Fruit fly (Drosophila melanogaster) whole organism, embryonic: Measurements from ENCODE around the gene CG14630.

ENCODE experiments used
- Atf-2 ChIP-seq: fragments of 200-800 bp; sonication (Bioruptor generic); optimal IDR thresholded peaks from 2 replicates; lab custom pipeline; 2016; ENCODE audit warnings: missing biosample characterization, missing genetic modification characterization
- CG10321 ChIP-seq: fragments of 200-800 bp; sonication (Bioruptor generic); IDR thresholded peaks from 2 replicates; pipeline ENCODE4 v1.3.6; 2022; ENCODE audit warnings: missing biosample characterization, missing genetic modification characterization
- CG10979 ChIP-seq: fragments of 200-800 bp; sonication (Bioruptor generic); optimal IDR thresholded peaks from 2 replicates; lab custom pipeline; 2018; ENCODE audit warnings: missing biosample characterization, mild to moderate bottlenecking, missing genetic modification characterization, moderate library complexity
- CG11247 ChIP-seq: fragments of 200-800 bp; sonication (Bioruptor generic); IDR thresholded peaks from 2 replicates; pipeline ENCODE4 v1.3.6; 2022; ENCODE audit warnings: missing biosample characterization, missing genetic modification characterization
- CG12769 ChIP-seq: fragments of 200-800 bp; sonication (Bioruptor generic); optimal IDR thresholded peaks from 2 replicates; lab custom pipeline; 2019; ENCODE audit warnings: missing biosample characterization, mild to moderate bottlenecking, missing genetic modification characterization, moderate library complexity
- CG13296 ChIP-seq: fragments of 200-800 bp; sonication (Bioruptor generic); optimal IDR thresholded peaks from 3 replicates; lab custom pipeline; 2018; ENCODE audit warnings: missing biosample characterization, mild to moderate bottlenecking, missing genetic modification characterization
- CG32532 ChIP-seq: fragments of 200-800 bp; sonication (Bioruptor generic); IDR thresholded peaks from 2 replicates; pipeline ENCODE4 v1.3.6; 2022; ENCODE audit warnings: missing biosample characterization, missing genetic modification characterization
- CG43689 ChIP-seq: fragments of 200-800 bp; sonication (Bioruptor generic); IDR thresholded peaks from 2 replicates; pipeline ENCODE4 v1.3.6; 2022; ENCODE audit warnings: missing biosample characterization, missing genetic modification characterization
- CG4707 ChIP-seq: fragments of 200-800 bp; sonication (Bioruptor generic); optimal IDR thresholded peaks from 2 replicates; lab custom pipeline; 2018; ENCODE audit warnings: missing biosample characterization, mild to moderate bottlenecking, missing genetic modification characterization, moderate library complexity
- CG7745 ChIP-seq: fragments of 200-800 bp; sonication (Bioruptor generic); optimal IDR thresholded peaks from 2 replicates; lab custom pipeline; 2018; ENCODE audit warnings: missing biosample characterization, mild to moderate bottlenecking, missing genetic modification characterization, moderate library complexity
- CG8924 ChIP-seq: fragments of 200-800 bp; optimal IDR thresholded peaks from 3 replicates; lab custom pipeline; 2019; ENCODE audit warnings: missing biosample characterization, mild to moderate bottlenecking, missing genetic modification characterization, moderate library complexity
- CG9437 ChIP-seq: fragments of 200-800 bp; sonication (Bioruptor generic); optimal IDR thresholded peaks from 2 replicates; lab custom pipeline; 2018; ENCODE audit warnings: missing biosample characterization, mild to moderate bottlenecking, missing genetic modification characterization
- CG9817 ChIP-seq: fragments of 200-800 bp; sonication (Bioruptor generic); optimal IDR thresholded peaks from 2 replicates; lab custom pipeline; 2018; ENCODE audit warnings: missing biosample characterization, mild to moderate bottlenecking, missing genetic modification characterization, moderate library complexity
- CG9876 ChIP-seq: fragments of 200-800 bp; sonication (Bioruptor generic); optimal IDR thresholded peaks from 2 replicates; lab custom pipeline; 2016; ENCODE audit warnings: missing biosample characterization, missing genetic modification characterization
- CkIIα-i1 ChIP-seq: fragments of 200-800 bp; sonication (Bioruptor generic); IDR thresholded peaks from 2 replicates; pipeline ENCODE4 v1.3.6; 2022; ENCODE audit warnings: missing biosample characterization, missing genetic modification characterization
- Dbx ChIP-seq: fragments of 200-800 bp; sonication (Bioruptor generic); IDR thresholded peaks from 3 replicates; pipeline ENCODE4 v1.3.6; 2022; ENCODE audit warnings: missing biosample characterization, missing genetic modification characterization
- Dp ChIP-seq: fragments of 200-800 bp; sonication (Bioruptor generic); optimal IDR thresholded peaks from 2 replicates; lab custom pipeline; 2018; ENCODE audit warnings: missing biosample characterization, mild to moderate bottlenecking, missing genetic modification characterization, moderate library complexity
- Ets97D ChIP-seq: fragments of 200-800 bp; sonication (Bioruptor generic); optimal IDR thresholded peaks from 3 replicates; lab custom pipeline; 2016; ENCODE audit warnings: missing biosample characterization, missing genetic modification characterization
- Hr78 ChIP-seq, 2 experiments: fragments of 200-800 bp in 1 of 2; fragments of >200 bp in 1 of 2; sonication (Bioruptor generic) in 1 of 2; optimal IDR thresholded peaks; 2 replicates each; lab custom pipeline; 2017 to 2019; ENCODE audit warnings: missing biosample characterization in 2 of 2, missing genetic modification characterization in 2 of 2, mild to moderate bottlenecking in 1 of 2, moderate library complexity in 1 of 2
- Lhr ChIP-seq: fragments of 200-800 bp; sonication (Bioruptor generic); optimal IDR thresholded peaks from 3 replicates; lab custom pipeline; 2017; ENCODE audit warnings: mild to moderate bottlenecking, missing biosample characterization, missing genetic modification reagents, missing genetic modification characterization
- MESR4 ChIP-seq: fragments of 200-800 bp; sonication (Bioruptor generic); optimal IDR thresholded peaks from 2 replicates; lab custom pipeline; 2018; ENCODE audit warnings: missing biosample characterization, mild to moderate bottlenecking, missing genetic modification characterization, moderate library complexity
- Mes4 ChIP-seq: fragments of 200-800 bp; sonication (Bioruptor generic); optimal IDR thresholded peaks from 2 replicates; lab custom pipeline; 2016; ENCODE audit warnings: missing biosample characterization, missing genetic modification characterization
- Nf-YC ChIP-seq: fragments of 200-800 bp; optimal IDR thresholded peaks from 3 replicates; lab custom pipeline; 2019; ENCODE audit warnings: missing biosample characterization, mild to moderate bottlenecking, missing genetic modification characterization, moderate library complexity
- Oaz ChIP-seq: fragments of 200-800 bp; sonication (Bioruptor generic); IDR thresholded peaks from 2 replicates; pipeline ENCODE4 v1.3.6; 2022; ENCODE audit warnings: missing biosample characterization, missing genetic modification characterization
- Spps ChIP-seq: fragments of 200-800 bp; sonication (Bioruptor generic); optimal IDR thresholded peaks from 2 replicates; lab custom pipeline; 2018; ENCODE audit warnings: missing biosample characterization, mild to moderate bottlenecking, missing genetic modification characterization
- ac ChIP-seq: fragments of 200-800 bp; sonication (Bioruptor generic); optimal IDR thresholded peaks from 3 replicates; lab custom pipeline; 2017; ENCODE audit warnings: missing biosample characterization, mild to moderate bottlenecking, missing genetic modification characterization
- al ChIP-seq: fragments of 200-800 bp; sonication (Bioruptor generic); IDR thresholded peaks from 2 replicates; pipeline ENCODE4 v1.3.6; 2022; ENCODE audit warnings: missing biosample characterization, missing genetic modification characterization
- ara ChIP-seq: fragments of 200-800 bp; sonication (Bioruptor generic); IDR thresholded peaks from 2 replicates; pipeline ENCODE4 v1.3.6; 2022; ENCODE audit warnings: missing biosample characterization, missing genetic modification characterization
- chif ChIP-seq, 2 experiments: fragments of 200-800 bp; sonication (Bioruptor generic); optimal IDR thresholded peaks; 3 replicates each; lab custom pipeline; 2016; ENCODE audit warnings: missing biosample characterization in 2 of 2, missing genetic modification characterization in 2 of 2
- corto ChIP-seq: fragments of 200-800 bp; sonication (Bioruptor generic); optimal IDR thresholded peaks from 2 replicates; lab custom pipeline; 2016; ENCODE audit warnings: missing biosample characterization, mild to moderate bottlenecking, missing genetic modification characterization, moderate library complexity
- dati ChIP-seq: fragments of 200-800 bp; sonication (Bioruptor generic); IDR thresholded peaks from 2 replicates; pipeline ENCODE4 v1.3.6; 2022; ENCODE audit warnings: missing biosample characterization, missing genetic modification characterization
- dm ChIP-seq: fragments of 200-800 bp; sonication (Bioruptor generic); optimal IDR thresholded peaks from 3 replicates; lab custom pipeline; 2016; ENCODE audit warnings: missing biosample characterization, missing genetic modification characterization
- ems ChIP-seq: fragments of 200-800 bp; sonication (Bioruptor generic); optimal IDR thresholded peaks from 3 replicates; lab custom pipeline; 2016; ENCODE audit warnings: missing biosample characterization, missing genetic modification characterization
- gcm ChIP-seq: fragments of 200-800 bp; sonication (Bioruptor generic); optimal IDR thresholded peaks from 2 replicates; lab custom pipeline; 2019; ENCODE audit warnings: missing biosample characterization, mild to moderate bottlenecking, missing genetic modification characterization, moderate library complexity
- hbn ChIP-seq: fragments of 200-800 bp; sonication (Bioruptor generic); IDR thresholded peaks from 2 replicates; pipeline ENCODE4 v1.3.6; 2022; ENCODE audit warnings: missing biosample characterization, missing genetic modification characterization; ENCODE audit not compliant: partially characterized antibody
- lmd ChIP-seq: fragments of 200-800 bp; sonication (Bioruptor generic); IDR thresholded peaks from 2 replicates; pipeline ENCODE4 v1.3.6; 2022; ENCODE audit warnings: missing biosample characterization, missing genetic modification characterization
- nau ChIP-seq: fragments of 200-800 bp; sonication (Bioruptor generic); optimal IDR thresholded peaks from 3 replicates; lab custom pipeline; 2017; ENCODE audit warnings: missing biosample characterization, mild to moderate bottlenecking, missing genetic modification characterization, missing genetic modification reagents
- odd ChIP-seq: fragments of 200-800 bp; sonication (Bioruptor generic); optimal IDR thresholded peaks from 2 replicates; lab custom pipeline; 2017; ENCODE audit warnings: missing biosample characterization, mild to moderate bottlenecking, missing genetic modification characterization
- run ChIP-seq: fragments of 200-800 bp; sonication (Bioruptor generic); optimal IDR thresholded peaks from 3 replicates; lab custom pipeline; 2018; ENCODE audit warnings: missing biosample characterization, mild to moderate bottlenecking, missing genetic modification characterization
- sug ChIP-seq: fragments of 200-800 bp; optimal IDR thresholded peaks from 2 replicates; lab custom pipeline; 2019; ENCODE audit warnings: missing biosample characterization, mild to moderate bottlenecking, missing genetic modification characterization, moderate library complexity
- wek ChIP-seq: fragments of 200-800 bp; sonication (Bioruptor generic); optimal IDR thresholded peaks from 3 replicates; lab custom pipeline; 2018; ENCODE audit warnings: missing biosample characterization, mild to moderate bottlenecking, missing genetic modification characterization, moderate library complexity
- zfh1 ChIP-seq: fragments of 200-800 bp; sonication (Bioruptor generic); IDR thresholded peaks from 3 replicates; pipeline ENCODE4 v1.3.6; 2022; ENCODE audit warnings: missing biosample characterization, missing genetic modification characterization

The CG14630 gene

dm6 chrX:1052684-1053389 is 21.5 kb downstream of the CG14630 start (continued):
- TF ChIP-seq al (GFP tag; lab: Robert Waterston, UW) = 0 out of 2 replicates have a peak, but pooled peaks have one; percentile 31
- peak; percentile 65 for TF ChIP-seq ara (GFP tag; lab: Robert Waterston, UW)
- no peak for TF ChIP-seq ac (GFP tag; lab: Kevin White, UChicago)
- no peak for TF ChIP-seq CG7745 (tag; lab: Kevin White, UChicago)
- no peak for TF ChIP-seq Oaz (GFP tag; lab: Robert Waterston, UW)
- TF ChIP-seq CG9876 (GFP tag; lab: Kevin White, UChicago) = no peak
- TF ChIP-seq Hr78 (GFP tag; optimal IDR thresholded peaks at IDR 0.05; lab: Kevin White, UChicago) = peak in 1 of 2 experiments; percentile 9
- TF ChIP-seq odd (GFP tag; lab: Kevin White, UChicago) = no peak
- peak; percentile 65 for TF ChIP-seq CG10979 (tag; lab: Kevin White, UChicago)
- TF ChIP-seq CG10321 (GFP tag; lab: Robert Waterston, UW) = no peak
- TF ChIP-seq CG4707 (GFP tag; lab: Kevin White, UChicago) = no peak
- TF ChIP-seq CG43689 (GFP tag; lab: Robert Waterston, UW) = no peak
- peak; percentile 66 for TF ChIP-seq zfh1 (GFP tag; lab: Robert Waterston, UW)
- TF ChIP-seq Dbx (GFP tag; lab: Robert Waterston, UW) = no peak
- no peak for TF ChIP-seq Lhr (GFP tag; lab: Kevin White, UChicago)
- no peak for TF ChIP-seq Spps (tag; lab: Kevin White, UChicago)
- no peak for TF ChIP-seq CG9437 (GFP tag; lab: Kevin White, UChicago)
- TF ChIP-seq CG32532 = peak; percentile 28; the same call in 1 of the 2 replicates
- no peak for TF ChIP-seq sug
- no peak for TF ChIP-seq MESR4 (GFP tag; lab: Kevin White, UChicago)
- TF ChIP-seq hbn (GFP tag; lab: Robert Waterston, UW) = no peak
- no peak for TF ChIP-seq Dp (GFP tag; lab: Kevin White, UChicago)
- no peak for TF ChIP-seq dm (GFP tag; lab: Kevin White, UChicago)
- no peak for TF ChIP-seq gcm
- peak; percentile 31 for TF ChIP-seq Atf-2
- peak; percentile 15 for TF ChIP-seq CG8924
- no peak for TF ChIP-seq Mes4 (GFP tag; lab: Kevin White, UChicago)
- peak; percentile 36 for TF ChIP-seq CG12769 (tag; lab: Kevin White, UChicago)
- TF ChIP-seq lmd (GFP tag; lab: Robert Waterston, UW) = peak; percentile 47
- peak in 1 of 2 experiments; percentile 36 for TF ChIP-seq chif (GFP tag; optimal IDR thresholded peaks at IDR 0.05; lab: Kevin White, UChicago)
- no peak for TF ChIP-seq Ets97D (GFP tag; lab: Kevin White, UChicago)
- TF ChIP-seq nau = no peak
- TF ChIP-seq CkIIα-i1 (GFP tag; lab: Robert Waterston, UW) = no peak
- peak; percentile 31 for TF ChIP-seq CG9817
- TF ChIP-seq corto = no peak
- TF ChIP-seq ems (GFP tag; lab: Kevin White, UChicago) = peak; percentile 36
- no peak for TF ChIP-seq Nf-YC (tag; lab: Kevin White, UChicago)
- TF ChIP-seq CG13296 = no peak
- TF ChIP-seq CG11247 = no peak
- TF ChIP-seq dati (GFP tag; lab: Robert Waterston, UW) = no peak
- no peak for TF ChIP-seq run (tag; lab: Kevin White, UChicago)
- no peak for TF ChIP-seq wek (GFP tag; lab: Kevin White, UChicago)
